Fruit fly (Drosophila melanogaster) whole organism, embryonic: Measurements from ENCODE around the gene CG31191.

Source experiments
- Bgb ChIP-seq: fragments of 200-800 bp; sonication (Bioruptor generic); IDR thresholded peaks from 2 replicates; pipeline ENCODE4 v1.3.6; 2022; ENCODE audit warnings: missing biosample characterization, missing genetic modification characterization; ENCODE audit not compliant: partially characterized antibody
- CG11695 ChIP-seq: fragments of 200-800 bp; sonication (Bioruptor generic); IDR thresholded peaks from 3 replicates; pipeline ENCODE4 v1.3.6; 2022; ENCODE audit warnings: missing biosample characterization, missing genetic modification characterization
- CG17568 ChIP-seq: fragments of 200-800 bp; sonication (Bioruptor generic); optimal IDR thresholded peaks from 2 replicates; lab custom pipeline; 2018; ENCODE audit warnings: missing biosample characterization, mild to moderate bottlenecking, missing genetic modification characterization, moderate library complexity
- CG1792 ChIP-seq: fragments of 200-800 bp; sonication (Bioruptor generic); optimal IDR thresholded peaks from 2 replicates; lab custom pipeline; 2016; ENCODE audit warnings: missing biosample characterization, missing genetic modification characterization
- CG18262 ChIP-seq: fragments of 200-800 bp; optimal IDR thresholded peaks from 3 replicates; lab custom pipeline; 2019; ENCODE audit warnings: missing biosample characterization, mild to moderate bottlenecking, missing genetic modification characterization, moderate library complexity
- CG18476 ChIP-seq: fragments of 200-800 bp; sonication (Bioruptor generic); optimal IDR thresholded peaks from 2 replicates; lab custom pipeline; 2016; ENCODE audit warnings: missing biosample characterization, mild to moderate bottlenecking, missing genetic modification characterization
- CG31224 ChIP-seq: fragments of 200-800 bp; sonication (Bioruptor generic); IDR thresholded peaks from 2 replicates; pipeline ENCODE4 v1.3.6; 2022; ENCODE audit warnings: missing biosample characterization, missing genetic modification characterization
- CG33213 ChIP-seq: fragments of 200-800 bp; sonication (Bioruptor generic); optimal IDR thresholded peaks from 3 replicates; lab custom pipeline; 2016; ENCODE audit warnings: missing biosample characterization, missing genetic modification characterization
- CG4328 ChIP-seq: fragments of 200-800 bp; sonication (Bioruptor generic); optimal IDR thresholded peaks from 3 replicates; lab custom pipeline; 2017; ENCODE audit warnings: missing biosample characterization, missing genetic modification reagents, missing genetic modification characterization
- CG6854 ChIP-seq: fragments of 200-800 bp; sonication (Bioruptor generic); optimal IDR thresholded peaks from 3 replicates; lab custom pipeline; 2017; ENCODE audit warnings: missing biosample characterization, mild to moderate bottlenecking, missing genetic modification characterization
- CG7556 ChIP-seq: fragments of 200-800 bp; sonication (Bioruptor generic); optimal IDR thresholded peaks from 2 replicates; lab custom pipeline; 2017; ENCODE audit warnings: missing biosample characterization, mild to moderate bottlenecking, missing genetic modification characterization
- CG8089 ChIP-seq: fragments of 200-800 bp; sonication (Bioruptor generic); optimal IDR thresholded peaks from 3 replicates; lab custom pipeline; 2016; ENCODE audit warnings: missing biosample characterization, missing genetic modification characterization
- CG9609 ChIP-seq: fragments of 200-800 bp; sonication (Bioruptor generic); optimal IDR thresholded peaks from 3 replicates; lab custom pipeline; 2016; ENCODE audit warnings: missing biosample characterization, missing genetic modification characterization
- CG9932 ChIP-seq: fragments of 200-800 bp; sonication (Bioruptor generic); IDR thresholded peaks from 2 replicates; pipeline ENCODE4 v1.3.6; 2022; ENCODE audit warnings: missing biosample characterization, missing genetic modification characterization
- CrebB ChIP-seq: fragments of 200-800 bp; sonication (Bioruptor generic); optimal IDR thresholded peaks from 3 replicates; lab custom pipeline; 2018; ENCODE audit warnings: missing biosample characterization, mild to moderate bottlenecking, missing genetic modification characterization
- Dip2 ChIP-seq: fragments of 200-800 bp; sonication (Bioruptor generic); IDR thresholded peaks from 2 replicates; pipeline ENCODE4 v1.3.6; 2022; ENCODE audit warnings: missing biosample characterization, missing genetic modification characterization
- Dll ChIP-seq: fragments of 200-800 bp; sonication (Bioruptor generic); IDR thresholded peaks from 4 replicates; pipeline ENCODE4 v1.3.6; 2022; ENCODE audit warnings: missing biosample characterization, missing genetic modification characterization; ENCODE audit not compliant: partially characterized antibody
- Doc3 ChIP-seq: fragments of 200-800 bp; sonication (Bioruptor generic); IDR thresholded peaks from 3 replicates; pipeline ENCODE4 v1.3.6; 2022; ENCODE audit warnings: missing biosample characterization, missing genetic modification characterization; ENCODE audit not compliant: partially characterized antibody
- ERR ChIP-seq: fragments of 200-800 bp; sonication (Bioruptor generic); optimal IDR thresholded peaks from 2 replicates; lab custom pipeline; 2016; ENCODE audit warnings: missing biosample characterization, missing genetic modification characterization
- Ets65A ChIP-seq: fragments of 200-800 bp; sonication (Bioruptor generic); peaks from one replicate; lab custom pipeline; 2016; ENCODE audit warnings: missing biosample characterization, missing genetic modification characterization
- Ets97D ChIP-seq: fragments of 200-800 bp; sonication (Bioruptor generic); optimal IDR thresholded peaks from 3 replicates; lab custom pipeline; 2016; ENCODE audit warnings: missing biosample characterization, missing genetic modification characterization
- Hey ChIP-seq: fragments of 200-800 bp; sonication (Bioruptor generic); optimal IDR thresholded peaks from 3 replicates; lab custom pipeline; 2018; ENCODE audit warnings: missing biosample characterization, mild to moderate bottlenecking, missing genetic modification characterization
- HmgZ ChIP-seq: fragments of 200-800 bp; sonication (Bioruptor generic); optimal IDR thresholded peaks from 2 replicates; lab custom pipeline; 2018; ENCODE audit warnings: missing biosample characterization, mild to moderate bottlenecking, missing genetic modification characterization
- Hr51 ChIP-seq, 2 experiments: fragments of 200-800 bp; sonication (Bioruptor generic); optimal IDR thresholded peaks; 2 replicates in 1 of 2; 3 replicates in 1 of 2; lab custom pipeline; 2016 to 2018; ENCODE audit warnings: missing biosample characterization in 2 of 2, missing genetic modification characterization in 2 of 2, mild to moderate bottlenecking in 1 of 2, moderate library complexity in 1 of 2
- Lim3 ChIP-seq: fragments of 200-800 bp; sonication (Bioruptor generic); IDR thresholded peaks from 2 replicates; pipeline ENCODE4 v1.3.6; 2022; ENCODE audit warnings: missing biosample characterization, missing genetic modification characterization
- Myb ChIP-seq: fragments of 200-800 bp; sonication (Bioruptor generic); optimal IDR thresholded peaks from 2 replicates; lab custom pipeline; 2016; ENCODE audit warnings: missing biosample characterization, missing genetic modification characterization
- NFAT ChIP-seq: fragments of 200-800 bp; sonication (Bioruptor generic); IDR thresholded peaks from 2 replicates; pipeline ENCODE4 v1.3.6; 2022; ENCODE audit warnings: missing biosample characterization, missing genetic modification characterization
- Optix ChIP-seq: fragments of 200-800 bp; sonication (Bioruptor generic); IDR thresholded peaks from 3 replicates; pipeline ENCODE4 v1.3.6; 2022; ENCODE audit warnings: missing biosample characterization, missing genetic modification characterization
- Poxn ChIP-seq: fragments of 200-800 bp; sonication (Bioruptor generic); IDR thresholded peaks from 2 replicates; pipeline ENCODE4 v1.3.6; 2022; ENCODE audit warnings: missing biosample characterization, missing genetic modification characterization
- Rfx ChIP-seq: fragments of 200-800 bp; sonication (Bioruptor generic); IDR thresholded peaks from 2 replicates; pipeline ENCODE4 v1.3.6; 2022; ENCODE audit warnings: missing biosample characterization, missing genetic modification characterization
- Side ChIP-seq: fragments of 200-800 bp; sonication (Bioruptor generic); optimal IDR thresholded peaks from 2 replicates; lab custom pipeline; 2016; ENCODE audit warnings: missing biosample characterization, missing genetic modification characterization
- Sin3A ChIP-seq: fragments of >200 bp; optimal IDR thresholded peaks from 2 replicates; lab custom pipeline; 2018
- ap ChIP-seq: fragments of 200-800 bp; sonication (Bioruptor generic); IDR thresholded peaks from 2 replicates; pipeline ENCODE4 v1.3.6; 2022; ENCODE audit warnings: missing biosample characterization, missing genetic modification characterization
- ara ChIP-seq: fragments of 200-800 bp; sonication (Bioruptor generic); IDR thresholded peaks from 2 replicates; pipeline ENCODE4 v1.3.6; 2022; ENCODE audit warnings: missing biosample characterization, missing genetic modification characterization
- br ChIP-seq: fragments of >200 bp; optimal IDR thresholded peaks from 2 replicates; lab custom pipeline; 2017
- grau ChIP-seq: fragments of 200-800 bp; optimal IDR thresholded peaks from 3 replicates; lab custom pipeline; 2019; ENCODE audit warnings: missing biosample characterization, mild to moderate bottlenecking, missing genetic modification characterization, moderate library complexity
- hb ChIP-seq: fragments of 200-800 bp; sonication (Bioruptor generic); IDR thresholded peaks from 3 replicates; pipeline ENCODE4 v1.3.6; 2022; ENCODE audit warnings: missing biosample characterization, missing genetic modification characterization; ENCODE audit not compliant: partially characterized antibody
- kay ChIP-seq: fragments of 200-800 bp; sonication (Bioruptor generic); optimal IDR thresholded peaks from 2 replicates; lab custom pipeline; 2016; ENCODE audit warnings: missing biosample characterization, missing genetic modification characterization
- lilli ChIP-seq: fragments of 200-800 bp; sonication (Bioruptor generic); optimal IDR thresholded peaks from 3 replicates; lab custom pipeline; 2016; ENCODE audit warnings: missing biosample characterization, missing genetic modification characterization
- maf-S ChIP-seq: fragments of 200-800 bp; sonication (Bioruptor generic); optimal IDR thresholded peaks from 2 replicates; lab custom pipeline; 2016; ENCODE audit warnings: missing biosample characterization, missing genetic modification characterization
- mirr ChIP-seq: fragments of 200-800 bp; sonication (Bioruptor generic); optimal IDR thresholded peaks from 3 replicates; lab custom pipeline; 2018; ENCODE audit warnings: missing biosample characterization, mild to moderate bottlenecking, missing genetic modification characterization
- mld ChIP-seq: fragments of 200-800 bp; sonication (Bioruptor generic); IDR thresholded peaks from 3 replicates; pipeline ENCODE4 v1.3.6; 2022; ENCODE audit warnings: missing biosample characterization, missing genetic modification characterization; ENCODE audit not compliant: partially characterized antibody
- nom ChIP-seq: fragments of 200-800 bp; sonication (Bioruptor generic); optimal IDR thresholded peaks from 2 replicates; lab custom pipeline; 2017; ENCODE audit warnings: missing biosample characterization, missing genetic modification characterization, mild to moderate bottlenecking, moderate library complexity, missing genetic modification reagents
- odd ChIP-seq: fragments of 200-800 bp; sonication (Bioruptor generic); optimal IDR thresholded peaks from 2 replicates; lab custom pipeline; 2017; ENCODE audit warnings: missing biosample characterization, mild to moderate bottlenecking, missing genetic modification characterization
- otp ChIP-seq: fragments of 200-800 bp; sonication (Bioruptor generic); IDR thresholded peaks from 3 replicates; pipeline ENCODE4, ENCODE4 v1.3.6; 2022; ENCODE audit warnings: missing biosample characterization, missing genetic modification characterization
- peb ChIP-seq: fragments of 200-800 bp; sonication (Bioruptor generic); IDR thresholded peaks from 2 replicates; pipeline ENCODE4 v1.3.6; 2022; ENCODE audit warnings: missing biosample characterization, missing genetic modification characterization
- pum ChIP-seq: fragments of 200-800 bp; sonication (Bioruptor generic); optimal IDR thresholded peaks from 2 replicates; lab custom pipeline; 2016; ENCODE audit warnings: missing biosample characterization, missing genetic modification characterization
- repo ChIP-seq: fragments of 200-800 bp; sonication (Bioruptor generic); optimal IDR thresholded peaks from 2 replicates; lab custom pipeline; 2016; ENCODE audit warnings: missing biosample characterization, missing genetic modification characterization
- sens ChIP-seq: fragments of 200-800 bp; sonication (Bioruptor generic); peaks from one replicate; lab custom pipeline; 2016; ENCODE audit warnings: missing biosample characterization, missing genetic modification characterization
- slp2 ChIP-seq: fragments of 200-800 bp; sonication (Bioruptor generic); optimal IDR thresholded peaks from 2 replicates; lab custom pipeline; 2016; ENCODE audit warnings: missing biosample characterization, missing genetic modification characterization
- tna ChIP-seq: fragments of 200-800 bp; sonication (Bioruptor generic); IDR thresholded peaks from 2 replicates; pipeline ENCODE4 v1.3.6; 2022; ENCODE audit warnings: missing biosample characterization, missing genetic modification characterization; ENCODE audit not compliant: partially characterized antibody
- toy ChIP-seq: fragments of 200-800 bp; sonication (Bioruptor generic); IDR thresholded peaks from 2 replicates; pipeline ENCODE4 v1.3.6; 2022; ENCODE audit warnings: missing biosample characterization, missing genetic modification characterization
- ttk ChIP-seq: fragments of 200-800 bp; sonication (Bioruptor generic); IDR thresholded peaks from 2 replicates; pipeline ENCODE4 v2.1.2; 2022; ENCODE audit warnings: missing biosample characterization, missing genetic modification characterization
- tx ChIP-seq: fragments of 200-800 bp; sonication (Bioruptor generic); optimal IDR thresholded peaks from 2 replicates; lab custom pipeline; 2016; ENCODE audit warnings: missing biosample characterization, missing genetic modification characterization

The CG31191 gene

dm6 chr3R:20908641-20909040 is 36.7 kb downstream of the CG31191 start (continued):
- TF ChIP-seq Dip2 (peak; percentile 94), br (no peak), maf-S (GFP tag; lab: Kevin White, UChicago) (peak; percentile 7), CG18262 (no peak), odd (GFP tag; lab: Kevin White, UChicago) (no peak), Myb (GFP tag; lab: Kevin White, UChicago) (peak; percentile 11), nom (no peak), CG1792 (GFP tag; lab: Kevin White, UChicago) (no peak), slp2 (GFP tag; lab: Kevin White, UChicago) (no peak), CG6854 (GFP tag; lab: Kevin White, UChicago) (no peak), peb (GFP tag; lab: Robert Waterston, UW) (no peak), CG4328 (no peak), pum (GFP tag; lab: Kevin White, UChicago) (no peak), sens (peak; percentile 16), ERR (no peak), hb (GFP tag; lab: Robert Waterston, UW) (no peak), mirr (GFP tag; lab: Kevin White, UChicago) (no peak), CG18476 (GFP tag; lab: Kevin White, UChicago) (no peak), lilli (GFP tag; lab: Kevin White, UChicago) (no peak), Hey (tag; lab: Kevin White, UChicago) (no peak), kay (GFP tag; lab: Kevin White, UChicago) (no peak), CG7556 (GFP tag; lab: Kevin White, UChicago) (no peak), Optix (GFP tag; lab: Robert Waterston, UW) (no peak), toy (GFP tag; lab: Robert Waterston, UW) (no peak), Lim3 (GFP tag; lab: Robert Waterston, UW) (no peak), CG33213 (peak; percentile 34), HmgZ (tag; lab: Kevin White, UChicago) (peak; percentile 57), Doc3 (GFP tag; lab: Robert Waterston, UW) (no peak), otp (GFP tag; lab: Robert Waterston, UW) (no peak), ttk (GFP tag; lab: Robert Waterston, UW) (no peak), Poxn (GFP tag; lab: Robert Waterston, UW) (no peak), tx (GFP tag; lab: Kevin White, UChicago) (no peak), ap (no peak), CG9609 (GFP tag; lab: Kevin White, UChicago) (no peak), repo (GFP tag; lab: Kevin White, UChicago) (no peak), Hr51 (GFP tag; optimal IDR thresholded peaks at IDR 0.05; lab: Kevin White, UChicago) (no peak), mld (no peak), Rfx (no peak), Bgb (GFP tag; lab: Robert Waterston, UW) (peak; percentile 88), Ets65A (GFP tag; lab: Kevin White, UChicago) (no peak), CG17568 (GFP tag; lab: Kevin White, UChicago) (no peak), CrebB (tag; lab: Kevin White, UChicago) (no peak), ara (GFP tag; lab: Robert Waterston, UW) (no peak), Ets97D (GFP tag; lab: Kevin White, UChicago) (no peak), Dll (no peak), CG11695 (GFP tag; lab: Robert Waterston, UW) (no peak), Side (GFP tag; lab: Kevin White, UChicago) (no peak), CG9932 (GFP tag; lab: Robert Waterston, UW) (peak; percentile 18; the same call in 1 of the 2 replicates), tna (GFP tag; lab: Robert Waterston, UW) (no peak), CG31224 (GFP tag; lab: Robert Waterston, UW) (no peak), Sin3A (no peak), NFAT (no peak), grau (tag; lab: Kevin White, UChicago) (no peak), CG8089 (no peak)
